Fruit fly (Drosophila melanogaster): ENCODE measurements around the gene Cht2.

- no peak for TF ChIP-seq CG32006 (GFP tag; optimal IDR thresholded peaks at IDR 0.05)
- no peak for TF ChIP-seq Gug (GFP tag; IDR thresholded peaks at IDR 0.05)
- no peak for TF ChIP-seq net (GFP tag; optimal IDR thresholded peaks at IDR 0.05)
- no peak for TF ChIP-seq OdsH (GFP tag; optimal IDR thresholded peaks at IDR 0.05)
- no peak for TF ChIP-seq Sox15 (GFP tag; optimal IDR thresholded peaks at IDR 0.05)
- TF ChIP-seq Eip78C (GFP tag), result no peak
- no peak for TF ChIP-seq dac (GFP tag; optimal IDR thresholded peaks at IDR 0.05)
- TF ChIP-seq CG31627 (GFP tag; optimal IDR thresholded peaks at IDR 0.05), result no peak
- TF ChIP-seq CG7368 (GFP tag; optimal IDR thresholded peaks at IDR 0.05), result no peak
- no peak for TF ChIP-seq CG6854 (GFP tag; optimal IDR thresholded peaks at IDR 0.05)
- TF ChIP-seq CG10631 (GFP tag; optimal IDR thresholded peaks at IDR 0.05), result no peak
Measured at dm6 chr3L:1735603-1736002, 20.1 kb downstream of the Cht2 start, which contains the start of gene Oseg4.

Measured in whole organism, prepupa.